Fruit fly (Drosophila melanogaster) whole organism, embryonic: ENCODE measurements around the gene Mtl.

Source experiments
- B-H1 ChIP-seq: fragments of 200-800 bp; sonication (Bioruptor generic); IDR thresholded peaks from 3 replicates; pipeline ENCODE4 v1.3.6; 2022; ENCODE audit warnings: missing biosample characterization, missing genetic modification characterization
- Blimp-1 ChIP-seq: fragments of 200-800 bp; sonication (Bioruptor generic); optimal IDR thresholded peaks from 3 replicates; lab custom pipeline; 2018; ENCODE audit warnings: missing biosample characterization, missing genetic modification characterization, mild to moderate bottlenecking, moderate library complexity, missing genetic modification reagents
- CG10147 ChIP-seq: fragments of 200-800 bp; sonication (Bioruptor generic); optimal IDR thresholded peaks from 2 replicates; lab custom pipeline; 2019; ENCODE audit warnings: missing biosample characterization, mild to moderate bottlenecking, missing genetic modification characterization, moderate library complexity
- CG10267 ChIP-seq: fragments of 200-800 bp; sonication (Bioruptor generic); optimal IDR thresholded peaks from 2 replicates; lab custom pipeline; 2018; ENCODE audit warnings: missing biosample characterization, mild to moderate bottlenecking, missing genetic modification characterization, moderate library complexity
- CG10431 ChIP-seq: fragments of 200-800 bp; sonication (Bioruptor generic); optimal IDR thresholded peaks from 3 replicates; lab custom pipeline; 2018; ENCODE audit warnings: missing biosample characterization, mild to moderate bottlenecking, missing genetic modification characterization
- CG10543 ChIP-seq: fragments of 200-800 bp; sonication (Bioruptor generic); optimal IDR thresholded peaks from 3 replicates; lab custom pipeline; 2017; ENCODE audit warnings: missing biosample characterization, mild to moderate bottlenecking, missing genetic modification characterization, moderate library complexity
- CG11456 ChIP-seq: fragments of 200-800 bp; sonication (Bioruptor generic); IDR thresholded peaks from 3 replicates; pipeline ENCODE4 v1.3.6; 2022; ENCODE audit warnings: missing biosample characterization, missing genetic modification characterization
- CG12071 ChIP-seq: fragments of 200-800 bp; sonication (Bioruptor generic); optimal IDR thresholded peaks from 3 replicates; lab custom pipeline; 2018; ENCODE audit warnings: missing biosample characterization, mild to moderate bottlenecking, missing genetic modification characterization
- CG1233 ChIP-seq: fragments of 200-800 bp; sonication (Bioruptor generic); optimal IDR thresholded peaks from 4 replicates; lab custom pipeline; 2018; ENCODE audit warnings: missing biosample characterization, mild to moderate bottlenecking, missing genetic modification characterization
- CG12391 ChIP-seq: fragments of 200-800 bp; sonication (Bioruptor generic); optimal IDR thresholded peaks from 3 replicates; lab custom pipeline; 2018; ENCODE audit warnings: missing biosample characterization, mild to moderate bottlenecking, missing genetic modification characterization, moderate library complexity
- CG16779 ChIP-seq: fragments of 200-800 bp; sonication (Bioruptor generic); IDR thresholded peaks from 2 replicates; pipeline ENCODE4 v1.3.6; 2022; ENCODE audit warnings: missing biosample characterization, missing genetic modification characterization
- CG18011 ChIP-seq: fragments of 200-800 bp; sonication (Bioruptor generic); optimal IDR thresholded peaks from 2 replicates; lab custom pipeline; 2017; ENCODE audit warnings: missing biosample characterization, missing genetic modification characterization, mild to moderate bottlenecking, moderate library complexity, missing genotype
- CG18476 ChIP-seq: fragments of 200-800 bp; sonication (Bioruptor generic); optimal IDR thresholded peaks from 2 replicates; lab custom pipeline; 2016; ENCODE audit warnings: missing biosample characterization, mild to moderate bottlenecking, missing genetic modification characterization
- CG5180 ChIP-seq: fragments of 200-800 bp; sonication (Bioruptor generic); optimal IDR thresholded peaks from 3 replicates; lab custom pipeline; 2017; ENCODE audit warnings: missing biosample characterization, missing genetic modification characterization, mild to moderate bottlenecking, moderate library complexity, missing genetic modification reagents
- CG7839 ChIP-seq: fragments of 200-800 bp; sonication (Bioruptor generic); optimal IDR thresholded peaks from 3 replicates; lab custom pipeline; 2018; ENCODE audit warnings: missing biosample characterization, mild to moderate bottlenecking, missing genetic modification characterization, moderate library complexity
- CG9437 ChIP-seq: fragments of 200-800 bp; sonication (Bioruptor generic); optimal IDR thresholded peaks from 2 replicates; lab custom pipeline; 2018; ENCODE audit warnings: missing biosample characterization, mild to moderate bottlenecking, missing genetic modification characterization
- D ChIP-seq, 2 experiments: fragments of 200-800 bp in 1 of 2; fragments of >200 bp in 1 of 2; sonication (Bioruptor generic) in 1 of 2; optimal IDR thresholded peaks; 2 replicates in 1 of 2; 3 replicates in 1 of 2; lab custom pipeline; 2017; ENCODE audit warnings: mild to moderate bottlenecking in 1 of 2, missing biosample characterization in 1 of 2, missing genetic modification characterization in 1 of 2, missing genetic modification reagents in 1 of 2
- Dfd ChIP-seq, 2 experiments: fragments of >200 bp; optimal IDR thresholded peaks; 2 replicates each; lab custom pipeline; 2017; ENCODE audit warnings: missing biosample characterization in 2 of 2, missing genetic modification characterization in 2 of 2
- Drgx ChIP-seq: fragments of 200-800 bp; sonication (Bioruptor generic); IDR thresholded peaks from 2 replicates; pipeline ENCODE4 v1.3.6; 2022; ENCODE audit warnings: missing biosample characterization, missing genetic modification characterization
- E2f2 ChIP-seq: fragments of 200-800 bp; sonication (Bioruptor generic); IDR thresholded peaks from 2 replicates; pipeline ENCODE4 v1.3.6; 2022; ENCODE audit warnings: missing biosample characterization, missing genetic modification characterization
- Ets65A ChIP-seq: fragments of 200-800 bp; sonication (Bioruptor generic); peaks from one replicate; lab custom pipeline; 2016; ENCODE audit warnings: missing biosample characterization, missing genetic modification characterization
- HLHmδ ChIP-seq: fragments of 200-800 bp; sonication (Bioruptor generic); optimal IDR thresholded peaks from 2 replicates; lab custom pipeline; 2018; ENCODE audit warnings: missing biosample characterization, mild to moderate bottlenecking, missing genetic modification characterization, moderate library complexity
- MESR4 ChIP-seq: fragments of 200-800 bp; sonication (Bioruptor generic); optimal IDR thresholded peaks from 2 replicates; lab custom pipeline; 2018; ENCODE audit warnings: missing biosample characterization, mild to moderate bottlenecking, missing genetic modification characterization, moderate library complexity
- Sry-β ChIP-seq: fragments of 200-800 bp; sonication (Bioruptor generic); optimal IDR thresholded peaks from 2 replicates; lab custom pipeline; 2018; ENCODE audit warnings: missing biosample characterization, mild to moderate bottlenecking, missing genetic modification characterization, moderate library complexity
- az2 ChIP-seq: fragments of 200-800 bp; sonication (Bioruptor generic); optimal IDR thresholded peaks from 3 replicates; lab custom pipeline; 2016; ENCODE audit warnings: missing biosample characterization, missing genetic modification characterization
- chinmo ChIP-seq: fragments of 200-800 bp; sonication (Bioruptor generic); IDR thresholded peaks from 4 replicates; pipeline ENCODE4 v1.3.6; 2022; ENCODE audit warnings: missing biosample characterization, missing genetic modification characterization; ENCODE audit not compliant: partially characterized antibody
- crol ChIP-seq: fragments of 200-800 bp; sonication (Bioruptor generic); IDR thresholded peaks from 2 replicates; pipeline ENCODE4 v1.3.6; 2022; ENCODE audit warnings: missing biosample characterization, missing genetic modification characterization
- cwo ChIP-seq: fragments of 200-800 bp; sonication (Bioruptor generic); optimal IDR thresholded peaks from 3 replicates; lab custom pipeline; 2017; ENCODE audit warnings: missing biosample characterization, missing genetic modification characterization, mild to moderate bottlenecking, moderate library complexity, missing genetic modification reagents
- dmrt11E ChIP-seq: fragments of 200-800 bp; sonication (Bioruptor generic); optimal IDR thresholded peaks from 3 replicates; lab custom pipeline; 2018; ENCODE audit warnings: missing biosample characterization, mild to moderate bottlenecking, missing genetic modification characterization, moderate library complexity
- exex ChIP-seq: fragments of 200-800 bp; sonication (Bioruptor generic); optimal IDR thresholded peaks from 4 replicates; lab custom pipeline; 2018; ENCODE audit warnings: missing biosample characterization, mild to moderate bottlenecking, missing genetic modification characterization, moderate library complexity
- eyg ChIP-seq: fragments of 200-800 bp; sonication (Bioruptor generic); optimal IDR thresholded peaks from 3 replicates; lab custom pipeline; 2016; ENCODE audit warnings: missing biosample characterization, missing genetic modification characterization
- gem ChIP-seq: fragments of 200-800 bp; sonication (Bioruptor generic); optimal IDR thresholded peaks from 2 replicates; lab custom pipeline; 2019; ENCODE audit warnings: missing biosample characterization, mild to moderate bottlenecking, missing genetic modification characterization, moderate library complexity
- hth ChIP-seq: fragments of >200 bp; optimal IDR thresholded peaks from 2 replicates; lab custom pipeline; 2017; ENCODE audit warnings: inconsistent platforms
- lmd ChIP-seq: fragments of 200-800 bp; sonication (Bioruptor generic); IDR thresholded peaks from 2 replicates; pipeline ENCODE4 v1.3.6; 2022; ENCODE audit warnings: missing biosample characterization, missing genetic modification characterization
- nmo ChIP-seq: fragments of 200-800 bp; sonication (Bioruptor generic); optimal IDR thresholded peaks from 2 replicates; lab custom pipeline; 2018; ENCODE audit warnings: missing biosample characterization, mild to moderate bottlenecking, missing genetic modification characterization, moderate library complexity
- org-1 ChIP-seq: fragments of 200-800 bp; sonication (Bioruptor generic); optimal IDR thresholded peaks from 2 replicates; lab custom pipeline; 2017; ENCODE audit warnings: missing biosample characterization, missing genetic modification characterization
- row ChIP-seq: fragments of 200-800 bp; sonication (Bioruptor generic); IDR thresholded peaks from 3 replicates; pipeline ENCODE4 v1.3.6; 2022; ENCODE audit warnings: missing biosample characterization, missing genetic modification characterization
- schlank ChIP-seq: fragments of 200-800 bp; sonication (Bioruptor generic); optimal IDR thresholded peaks from 2 replicates; lab custom pipeline; 2018; ENCODE audit warnings: missing biosample characterization, mild to moderate bottlenecking, missing genetic modification characterization
- sim ChIP-seq: fragments of 200-800 bp; sonication (Bioruptor generic); IDR thresholded peaks from 2 replicates; pipeline ENCODE4 v1.3.6; 2022; ENCODE audit warnings: missing biosample characterization, missing genetic modification characterization
- tx ChIP-seq: fragments of 200-800 bp; sonication (Bioruptor generic); optimal IDR thresholded peaks from 2 replicates; lab custom pipeline; 2016; ENCODE audit warnings: missing biosample characterization, missing genetic modification characterization

Gene Mtl

DNA sequence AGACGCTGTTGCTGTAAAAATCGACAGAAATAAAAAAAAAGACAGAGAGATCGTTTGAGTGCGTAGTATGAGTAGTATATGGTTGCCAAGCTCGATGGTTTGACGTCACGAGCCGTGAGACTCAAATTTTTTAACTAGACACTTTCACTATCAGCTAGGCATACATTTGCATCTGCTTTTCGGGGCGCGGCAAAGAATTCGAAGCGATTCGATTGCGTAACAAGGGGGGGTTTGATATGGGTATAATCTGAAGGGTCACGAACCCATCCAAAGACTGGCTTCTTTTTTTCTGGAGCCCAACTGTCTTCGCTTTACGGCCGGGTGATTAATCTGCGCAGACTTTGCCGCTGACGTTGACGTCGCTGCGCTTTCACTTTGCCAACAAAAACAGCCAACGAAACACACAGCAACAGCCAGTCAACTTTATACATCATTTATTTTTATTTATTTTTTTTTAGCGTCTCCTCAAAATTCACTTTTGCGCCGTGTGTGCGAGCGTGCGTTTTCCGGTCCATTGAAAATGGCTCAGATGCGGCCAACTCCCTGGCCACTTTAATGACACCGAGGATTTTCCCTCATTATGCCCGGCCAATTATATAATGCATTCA is 42.5 kb upstream of the Mtl start (continued):
- no peak for TF ChIP-seq az2

DNA sequence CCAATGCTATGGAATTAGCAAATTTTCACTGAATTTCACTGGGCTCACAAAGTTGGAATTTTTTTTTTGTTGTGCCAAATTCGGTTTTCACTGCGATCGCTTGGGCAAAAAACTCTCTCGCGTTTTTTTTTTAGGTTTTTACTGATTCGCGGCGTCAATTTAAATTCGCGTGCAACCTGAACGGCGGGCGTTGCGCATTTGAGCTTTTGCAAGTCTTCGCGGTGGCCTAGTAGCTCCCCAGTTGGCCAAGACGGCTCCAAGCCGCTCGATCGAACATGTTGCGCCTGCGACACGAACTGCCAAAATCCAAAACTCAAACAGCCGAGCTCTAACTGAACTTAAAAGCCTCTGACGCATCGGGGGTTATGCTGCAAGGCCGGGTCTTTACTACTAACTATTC is 40.2 kb upstream of the Mtl start, which contains the start of gene CG5639:
Gene CG5639 (minus strand): TSS at position 152 of the 400 bp plus-strand sequence.
- TF ChIP-seq MESR4 (GFP tag; lab: Kevin White, UChicago): no peak
- TF ChIP-seq E2f2 (GFP tag; lab: Robert Waterston, UW): peak; percentile 11; the same call in 1 of the 2 replicates
- 0 out of 4 replicates have a peak, but pooled peaks have one; percentile 62 for TF ChIP-seq chinmo (GFP tag; lab: Robert Waterston, UW)
- peak; percentile 97 for TF ChIP-seq CG5180
- peak; percentile 84 for TF ChIP-seq CG18011 (GFP tag; lab: Kevin White, UChicago)

DNA sequence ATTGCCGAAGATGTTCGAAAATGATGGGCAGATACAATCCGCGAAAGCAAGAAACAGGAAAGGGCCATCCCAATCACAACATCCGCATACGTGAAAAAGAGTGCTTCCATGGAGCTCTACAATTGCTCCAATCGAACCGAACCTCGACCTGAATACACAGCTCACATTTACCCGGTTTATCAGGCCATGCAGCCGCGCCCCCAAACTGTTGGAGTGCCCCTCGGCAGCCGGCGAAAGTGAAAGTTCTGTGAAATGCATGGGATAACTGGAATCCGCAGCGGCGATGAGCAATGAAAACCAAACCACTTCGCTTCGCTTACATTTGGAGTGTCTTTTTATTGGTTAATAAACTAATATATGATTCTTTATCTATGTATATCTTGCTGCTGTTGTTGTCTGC is 39.0 kb upstream of the Mtl start:
- TF ChIP-seq sim (0 out of 2 replicates have a peak, but pooled peaks have one; percentile 20), Sry-β (no peak), CG10431 (GFP tag; lab: Kevin White, UChicago) (peak; percentile 40), HLHmδ (GFP tag; lab: Kevin White, UChicago) (peak; percentile 73), CG10147 (GFP tag; lab: Kevin White, UChicago) (no peak), CG5180 (peak; percentile 90), CG18476 (GFP tag; lab: Kevin White, UChicago) (peak; percentile 49), Blimp-1 (peak; percentile 99), crol (GFP tag; lab: Robert Waterston, UW) (no peak), hth (lab: Kevin White, UChicago) (no peak), tx (GFP tag; lab: Kevin White, UChicago) (no peak), CG12071 (GFP tag; lab: Kevin White, UChicago) (no peak)

DNA sequence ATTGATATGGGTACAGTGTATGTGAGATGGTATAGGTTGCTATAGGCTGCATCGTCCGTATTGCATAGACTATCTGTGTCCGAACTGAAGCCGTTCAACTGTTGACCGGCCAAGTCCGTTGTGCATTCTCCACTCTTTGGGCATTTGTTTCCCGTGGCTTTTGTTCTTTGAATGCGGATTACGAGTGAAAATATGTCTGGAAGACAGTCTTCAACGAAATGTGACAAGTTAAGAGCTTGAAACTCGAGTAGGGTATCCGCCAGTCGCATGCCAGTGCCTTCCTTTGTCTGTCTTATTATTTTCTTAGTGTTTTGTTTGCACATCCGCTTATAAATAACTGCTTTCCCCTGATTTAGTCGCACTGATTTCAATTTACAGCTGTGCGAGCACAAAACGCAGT is 32.5 kb upstream of the Mtl start:
- TF ChIP-seq CG18476 (GFP tag; lab: Kevin White, UChicago) (no peak), Drgx (GFP tag; lab: Robert Waterston, UW) (0 out of 2 replicates have a peak, but pooled peaks have one; percentile 42)

DNA sequence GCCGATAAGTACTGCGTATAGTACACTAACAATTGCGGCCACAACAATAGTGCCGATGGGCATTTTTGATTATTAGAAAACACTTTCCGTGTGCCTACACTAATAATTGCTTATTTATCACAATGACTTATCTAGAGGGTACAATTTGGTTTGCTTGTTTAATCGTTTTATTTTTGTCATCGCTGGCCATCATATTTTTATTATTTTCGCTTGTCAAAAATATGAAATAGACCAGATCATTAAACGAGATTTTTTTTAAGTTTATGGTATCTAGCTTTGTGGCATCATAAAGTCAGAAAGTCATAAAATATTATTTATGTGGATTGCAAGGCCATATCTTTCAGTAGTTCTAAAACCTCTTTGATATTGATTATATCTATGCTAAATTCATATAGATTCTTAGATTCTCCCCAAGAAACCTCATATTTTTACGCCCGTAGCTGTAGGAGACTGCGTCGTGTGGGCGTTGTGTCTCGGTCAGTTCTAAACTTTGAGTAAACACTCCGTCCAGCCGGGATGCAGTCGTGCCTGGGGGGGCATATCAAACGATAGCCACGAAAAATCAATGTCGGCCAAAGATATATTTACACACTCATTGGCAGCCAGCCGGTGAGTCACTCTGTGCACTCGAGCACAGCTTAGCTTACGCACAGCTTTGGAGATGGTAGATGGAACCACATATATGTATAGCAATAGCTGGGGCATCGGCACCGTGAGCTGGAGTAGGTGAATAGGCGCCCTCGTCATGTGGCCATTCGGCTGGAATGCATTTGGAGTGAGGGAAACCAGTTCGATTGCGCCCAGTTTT is 31.4 kb upstream of the Mtl start:
- peak; percentile 60 for TF ChIP-seq nmo
- peak; percentile 37; the same call in 2 of the 3 replicates for TF ChIP-seq row (GFP tag; lab: Robert Waterston, UW)
- TF ChIP-seq Dfd (GFP tag; optimal IDR thresholded peaks at IDR 0.05; lab: Kevin White, UChicago): no peak
- no peak for TF ChIP-seq hth (lab: Kevin White, UChicago)
- TF ChIP-seq B-H1 (GFP tag; lab: Robert Waterston, UW): no peak
- peak; percentile 32 for TF ChIP-seq CG12391 (tag; lab: Kevin White, UChicago)
- TF ChIP-seq D (optimal IDR thresholded peaks at IDR 0.05; lab: Kevin White, UChicago): no peak
- TF ChIP-seq D (GFP tag; optimal IDR thresholded peaks at IDR 0.05; lab: Kevin White, UChicago): peak; percentile 29
- TF ChIP-seq crol (GFP tag; lab: Robert Waterston, UW): no peak
- no peak for TF ChIP-seq CG11456 (GFP tag; lab: Robert Waterston, UW)
- TF ChIP-seq CG10267 (tag; lab: Kevin White, UChicago): peak; percentile 37
- peak; percentile 4 for TF ChIP-seq org-1 (GFP tag; lab: Kevin White, UChicago)
- peak; percentile 58 for TF ChIP-seq gem (tag; lab: Kevin White, UChicago)
- peak; percentile 38 for TF ChIP-seq CG9437 (GFP tag; lab: Kevin White, UChicago)
- TF ChIP-seq eyg: no peak
- TF ChIP-seq dmrt11E (tag; lab: Kevin White, UChicago): peak; percentile 2
- TF ChIP-seq Ets65A (GFP tag; lab: Kevin White, UChicago): no peak
- TF ChIP-seq CG10543 (GFP tag; lab: Kevin White, UChicago): no peak
- peak; percentile 28; the same call in 1 of the 2 replicates for TF ChIP-seq lmd (GFP tag; lab: Robert Waterston, UW)
- peak; percentile 21 for TF ChIP-seq exex (tag; lab: Kevin White, UChicago)
- no peak for TF ChIP-seq CG16779 (GFP tag; lab: Robert Waterston, UW)
- TF ChIP-seq schlank: no peak
- TF ChIP-seq CG7839 (tag; lab: Kevin White, UChicago): peak; percentile 56
- TF ChIP-seq CG1233 (GFP tag; lab: Kevin White, UChicago): no peak
- peak; percentile 7 for TF ChIP-seq cwo (GFP tag; lab: Kevin White, UChicago)
